Fruit fly (Drosophila melanogaster) whole organism: ENCODE results near the gene CG33253.

Experiments
- CG8478 ChIP-seq: fragments of >200 bp; optimal IDR thresholded peaks from 2 replicates; lab custom pipeline; 2018; ENCODE audit warnings: inconsistent platforms
- Dll ChIP-seq: fragments of >200 bp; optimal IDR thresholded peaks from 2 replicates; lab custom pipeline; 2017
- EcR ChIP-seq, 2 experiments: fragments of >200 bp; optimal IDR thresholded peaks; 2 replicates each; lab custom pipeline; 2017; ENCODE audit warnings: missing biosample characterization in 2 of 2, missing genetic modification characterization in 2 of 2, missing genetic modification reagents in 2 of 2
- pan ChIP-seq: fragments of >200 bp; optimal IDR thresholded peaks from 2 replicates; lab custom pipeline; 2017
- psq ChIP-seq: fragments of >200 bp; optimal IDR thresholded peaks from 2 replicates; lab custom pipeline; 2017
- usp ChIP-seq: fragments of >200 bp; optimal IDR thresholded peaks from 2 replicates; lab custom pipeline; 2017; ENCODE audit warnings: missing biosample characterization, missing genetic modification characterization, mixed read lengths

Gene CG33253

DNA sequence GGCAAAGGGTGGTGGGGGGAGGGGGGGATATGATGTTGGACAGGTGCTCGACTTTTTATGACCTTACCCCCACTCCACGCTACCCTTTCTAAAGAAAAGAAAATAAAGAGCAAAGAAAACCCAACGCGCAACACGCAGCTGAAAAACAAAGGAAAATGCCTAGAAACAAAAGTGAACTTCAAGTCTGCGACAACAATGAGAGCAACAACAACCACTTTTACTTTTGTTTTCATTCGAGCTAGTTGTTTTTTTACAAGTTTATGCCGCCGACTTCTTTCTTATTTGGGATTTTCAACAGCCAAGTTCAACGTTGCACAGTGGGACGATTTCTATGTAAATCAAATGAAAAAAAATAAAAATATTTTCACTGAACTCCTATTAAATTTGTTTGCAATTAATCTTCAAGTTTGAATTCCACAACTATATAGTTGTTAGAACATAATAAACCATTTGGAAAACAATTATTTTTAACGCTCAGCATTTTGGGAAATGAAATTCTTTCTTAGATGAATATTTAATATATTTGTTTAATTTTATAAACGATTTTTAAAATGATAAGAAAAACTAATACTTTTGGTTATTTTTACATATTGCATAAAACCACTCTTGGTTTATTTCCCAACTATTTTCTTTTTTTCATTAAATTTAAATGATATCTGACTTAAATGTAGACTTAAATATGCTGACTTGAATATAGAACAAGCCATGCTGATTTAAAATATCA lies 41.5 kb downstream of the CG33253 start:
- TF ChIP-seq CG8478 (lab: Kevin White, UChicago) (no peak), usp (GFP tag; lab: Kevin White, UChicago) (no peak), pan (no peak), psq (lab: Kevin White, UChicago) (no peak), EcR (GFP tag; optimal IDR thresholded peaks at IDR 0.05; lab: Kevin White, UChicago) (no peak), Dll (no peak)

DNA sequence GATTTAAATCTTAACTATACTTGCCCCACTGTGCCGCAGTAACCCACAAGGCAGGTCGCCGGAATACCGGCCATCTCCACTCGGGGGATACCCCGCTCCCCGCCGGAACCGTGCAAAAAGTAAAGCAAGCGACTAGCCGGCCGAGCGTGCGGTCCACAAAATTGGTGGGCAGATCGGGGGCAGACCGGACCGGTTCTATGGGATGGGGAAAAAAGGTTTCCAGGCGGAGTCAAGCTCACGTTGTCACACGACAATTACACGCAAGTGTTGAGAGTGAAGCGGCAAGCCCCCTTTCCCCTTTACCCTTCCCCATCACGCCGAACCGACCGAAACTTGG lies 42.1 kb downstream of the CG33253 start:
- TF ChIP-seq EcR (GFP tag; optimal IDR thresholded peaks at IDR 0.05; lab: Kevin White, UChicago) (no peak), usp (GFP tag; lab: Kevin White, UChicago) (no peak), pan (no peak), CG8478 (lab: Kevin White, UChicago) (no peak), psq (lab: Kevin White, UChicago) (no peak), Dll (no peak)

dm6 chrX:19229855-19230433 lies 46.7 kb downstream of the CG33253 start:
- TF ChIP-seq CG8478 (lab: Kevin White, UChicago), result no peak
